Worm (Caenorhabditis elegans) whole organism, L2 larva: Measurements from ENCODE around the gene lgc-20.

ENCODE experiments used
- aly-2 ChIP-seq: fragments of 150-350 bp; optimal IDR thresholded peaks from 2 replicates; lab custom pipeline; 2014; ENCODE audit warnings: missing biosample characterization, missing genetic modification characterization
- ceh-82 ChIP-seq: fragments of 150-350 bp; optimal IDR thresholded peaks from 2 replicates; lab custom pipeline; 2014; ENCODE audit warnings: missing biosample characterization, missing genetic modification characterization
- fos-1 ChIP-seq: fragments of 150-350 bp; optimal IDR thresholded peaks from 2 replicates; lab custom pipeline; 2014; ENCODE audit warnings: missing biosample characterization, missing genetic modification characterization
- nhr-237 ChIP-seq: fragments of 150-350 bp; optimal IDR thresholded peaks from 2 replicates; lab custom pipeline; 2014; ENCODE audit warnings: missing biosample characterization, missing genetic modification characterization
- nhr-6 ChIP-seq: fragments of 150-350 bp; optimal IDR thresholded peaks from 2 replicates; lab custom pipeline; 2014; ENCODE audit warnings: missing biosample characterization, missing genetic modification characterization

DNA sequence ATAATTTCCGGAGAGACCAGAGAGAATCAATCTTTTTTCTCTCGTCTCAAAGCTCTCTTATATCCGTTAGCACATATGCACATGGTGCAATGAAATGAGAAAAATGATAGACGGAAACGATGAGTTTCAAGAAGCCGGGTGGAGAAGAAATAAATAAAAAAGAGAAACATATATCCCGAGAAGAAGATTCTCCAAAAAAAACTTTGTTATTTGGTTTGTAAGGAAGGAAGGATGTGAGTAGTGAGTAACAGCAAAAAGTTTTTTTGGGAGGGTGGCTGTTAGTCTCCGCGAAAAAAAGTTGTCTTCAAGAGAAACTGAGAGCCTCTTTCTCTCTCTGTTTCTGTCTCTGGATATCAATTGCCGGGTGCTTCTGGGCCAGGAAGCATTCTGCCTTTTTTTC lies 26.7 kb downstream of the lgc-20 start:
- no peak for TF ChIP-seq nhr-237 (tag; lab: Kevin White, UChicago)
- TF ChIP-seq ceh-82 (tag; lab: Kevin White, UChicago) = no peak
- no peak for TF ChIP-seq nhr-6 (tag; lab: Kevin White, UChicago)
- TF ChIP-seq aly-2 (tag; lab: Kevin White, UChicago) = no peak
- no peak for TF ChIP-seq fos-1
